Fruit fly (Drosophila melanogaster): ENCODE results near the gene Galphaf.
A peak's percentile ranks its signal among the peaks of the same experiment; 100 is the strongest.

Galphaf gene

dm6 chr3L:16711430-16712228 lies 43.9 kb upstream of the Galphaf start, which contains the start of the genes CG43954, Lasp and Dab (continued):
- peak; percentile 58 for TF ChIP-seq vvl (GFP tag; IDR thresholded peaks at IDR 0.05)
- peak; percentile 64; the same call in 1 of the 2 replicates for TF ChIP-seq Adf1 (GFP tag; IDR thresholded peaks at IDR 0.05)
- peak; percentile 17; the same call in 1 of the 2 replicates for TF ChIP-seq CG10366 (GFP tag; IDR thresholded peaks at IDR 0.05)
- no peak for TF ChIP-seq crol (GFP tag; IDR thresholded peaks at IDR 0.05)
- no peak for TF ChIP-seq CG1602 (GFP tag; optimal IDR thresholded peaks at IDR 0.05)
- TF ChIP-seq CG3163 (GFP tag; optimal IDR thresholded peaks at IDR 0.05): peak; percentile 28
- no peak for TF ChIP-seq hbn (GFP tag; IDR thresholded peaks at IDR 0.05; ENCODE audit: partially characterized antibody)
- peak; percentile 14 for TF ChIP-seq salm (tag; optimal IDR thresholded peaks at IDR 0.05)
- peak; percentile 13 for TF ChIP-seq Asciz (GFP tag; optimal IDR thresholded peaks at IDR 0.05)
- peak; percentile 43 for TF ChIP-seq CG13894 (tag; optimal IDR thresholded peaks at IDR 0.05)
- TF ChIP-seq CoRest (tag; optimal IDR thresholded peaks at IDR 0.05): peak; percentile 21
- no peak; the same call in 1 of the 2 replicates for TF ChIP-seq HLH3B (GFP tag; IDR thresholded peaks at IDR 0.05)
- TF ChIP-seq Xbp1 (GFP tag; optimal IDR thresholded peaks at IDR 0.05): peak; percentile 17
- TF ChIP-seq MESR4 (GFP tag; optimal IDR thresholded peaks at IDR 0.05): peak; percentile 44
- no peak for TF ChIP-seq CG4730 (GFP tag; IDR thresholded peaks at IDR 0.05)
- peak; percentile 18 for TF ChIP-seq CG2678 (tag; optimal IDR thresholded peaks at IDR 0.05)
- peak; percentile 25 for TF ChIP-seq run (tag; optimal IDR thresholded peaks at IDR 0.05)
- peak; percentile 8 for TF ChIP-seq psq (GFP tag; optimal IDR thresholded peaks at IDR 0.05)
- TF ChIP-seq CG12104 (GFP tag; optimal IDR thresholded peaks at IDR 0.05): no peak
- peak; percentile 62 for TF ChIP-seq pfk (GFP tag; optimal IDR thresholded peaks at IDR 0.05)
- TF ChIP-seq Nf-YA (GFP tag; IDR thresholded peaks at IDR 0.05): no peak
- peak; percentile 46; the same call in 1 of the 2 replicates for TF ChIP-seq cas (GFP tag; IDR thresholded peaks at IDR 0.05)
- TF ChIP-seq B-H1 (GFP tag; IDR thresholded peaks at IDR 0.05): no peak; the same call in 2 of the 3 replicates
- peak; percentile 9 for TF ChIP-seq shn (GFP tag; optimal IDR thresholded peaks at IDR 0.05)
- TF ChIP-seq CG6683 (GFP tag; optimal IDR thresholded peaks at IDR 0.05): peak; percentile 12
- peak; percentile 29 for TF ChIP-seq tin (GFP tag; optimal IDR thresholded peaks at IDR 0.05)
- TF ChIP-seq Max (GFP tag; optimal IDR thresholded peaks at IDR 0.05): no peak
- no peak for TF ChIP-seq ssp (GFP tag; IDR thresholded peaks at IDR 0.05)
- no peak for TF ChIP-seq CG7786 (GFP tag; optimal IDR thresholded peaks at IDR 0.05)
- TF ChIP-seq CG1647 (GFP tag; optimal IDR thresholded peaks at IDR 0.05): no peak
- TF ChIP-seq ato (GFP tag; IDR thresholded peaks at IDR 0.05; ENCODE audit: partially characterized antibody): peak; percentile 49
- peak; percentile 69 for TF ChIP-seq nerfin-2 (GFP tag; IDR thresholded peaks at IDR 0.05; ENCODE audit: partially characterized antibody)
- peak; percentile 47 for TF ChIP-seq slbo (GFP tag; IDR thresholded peaks at IDR 0.05)
- TF ChIP-seq Vsx1 (GFP tag; optimal IDR thresholded peaks at IDR 0.05): peak; percentile 49
- no peak for TF ChIP-seq Fer2 (tag; optimal IDR thresholded peaks at IDR 0.05)
- TF ChIP-seq HLHmδ (GFP tag; optimal IDR thresholded peaks at IDR 0.05): peak; percentile 86
- peak; percentile 52 for TF ChIP-seq BtbVII (GFP tag; optimal IDR thresholded peaks at IDR 0.05)
- TF ChIP-seq oc (tag; optimal IDR thresholded peaks at IDR 0.05): peak; percentile 42
- peak; percentile 27 for TF ChIP-seq CG2875 (GFP tag; optimal IDR thresholded peaks at IDR 0.05)
- TF ChIP-seq CG17328 (GFP tag; IDR thresholded peaks at IDR 0.05): peak; percentile 59
- no peak for TF ChIP-seq sim (GFP tag; IDR thresholded peaks at IDR 0.05)
- TF ChIP-seq CG31365 (tag; optimal IDR thresholded peaks at IDR 0.05): peak; percentile 32
- TF ChIP-seq ash1 (GFP tag; optimal IDR thresholded peaks at IDR 0.05): no peak
- TF ChIP-seq lbe (GFP tag; optimal IDR thresholded peaks at IDR 0.05): no peak
- TF ChIP-seq MBD-R2 (GFP tag; IDR thresholded peaks at IDR 0.05): no peak
- no peak for TF ChIP-seq CG17612 (GFP tag; IDR thresholded peaks at IDR 0.05)
- peak; percentile 22; the same call in 1 of the 2 replicates for TF ChIP-seq CG5953 (GFP tag; IDR thresholded peaks at IDR 0.05)
- no peak for TF ChIP-seq CG15011 (GFP tag; optimal IDR thresholded peaks at IDR 0.05)
- TF ChIP-seq trh (GFP tag; optimal IDR thresholded peaks at IDR 0.05): no peak

Measured in whole organism, embryonic.